Fruit fly (Drosophila melanogaster) whole organism, prepupa: ENCODE results near the gene wrd.

ENCODE experiments used
- Blimp-1 ChIP-seq: fragments of 200-800 bp; sonication (Bioruptor generic); optimal IDR thresholded peaks from 3 replicates; lab custom pipeline; 2017; ENCODE audit warnings: missing biosample characterization, missing genetic modification characterization, mild to moderate bottlenecking, moderate library complexity, missing genetic modification reagents
- CG10631 ChIP-seq: fragments of 200-800 bp; sonication (Bioruptor generic); optimal IDR thresholded peaks from 2 replicates; lab custom pipeline; 2016; ENCODE audit warnings: missing biosample characterization, missing genetic modification characterization
- CG10669 ChIP-seq: fragments of 200-800 bp; sonication (Bioruptor generic); optimal IDR thresholded peaks from 3 replicates; lab custom pipeline; 2018; ENCODE audit warnings: missing biosample characterization, mild to moderate bottlenecking, missing genetic modification characterization, moderate library complexity
- CG11902 ChIP-seq: fragments of 200-800 bp; sonication (Bioruptor generic); optimal IDR thresholded peaks from 3 replicates; lab custom pipeline; 2016; ENCODE audit warnings: missing biosample characterization, missing genetic modification characterization
- CG15336 ChIP-seq: fragments of 200-800 bp; sonication (Bioruptor generic); IDR thresholded peaks from 2 replicates; pipeline ENCODE4 v1.3.6; 2022; ENCODE audit warnings: missing biosample characterization, missing genetic modification characterization
- CG31627 ChIP-seq: fragments of 200-800 bp; sonication (Bioruptor generic); optimal IDR thresholded peaks from 3 replicates; lab custom pipeline; 2016; ENCODE audit warnings: missing biosample characterization, missing genetic modification characterization
- CG32006 ChIP-seq: fragments of 200-800 bp; sonication (Bioruptor generic); optimal IDR thresholded peaks from 3 replicates; lab custom pipeline; 2017; ENCODE audit warnings: missing biosample characterization, mild to moderate bottlenecking, missing genetic modification characterization
- CG34406 ChIP-seq: fragments of 200-800 bp; sonication (Bioruptor generic); optimal IDR thresholded peaks from 3 replicates; lab custom pipeline; 2016; ENCODE audit warnings: missing biosample characterization, missing genetic modification characterization
- CG3919 ChIP-seq: fragments of 200-800 bp; sonication (Bioruptor generic); optimal IDR thresholded peaks from 3 replicates; lab custom pipeline; 2016; ENCODE audit warnings: missing biosample characterization, missing genetic modification characterization
- CG4318 ChIP-seq: fragments of 200-800 bp; sonication (Bioruptor generic); optimal IDR thresholded peaks from 3 replicates; lab custom pipeline; 2017; ENCODE audit warnings: missing biosample characterization, mild to moderate bottlenecking, missing genetic modification characterization
- CG6163 ChIP-seq: fragments of 200-800 bp; sonication (Bioruptor generic); IDR thresholded peaks from 3 replicates; pipeline ENCODE4 v1.3.6; 2022; ENCODE audit warnings: missing biosample characterization, missing genetic modification characterization
- CG6276 ChIP-seq: fragments of 200-800 bp; sonication (Bioruptor generic); optimal IDR thresholded peaks from 2 replicates; lab custom pipeline; 2017; ENCODE audit warnings: missing biosample characterization, mild to moderate bottlenecking, missing genetic modification characterization
- CG6792 ChIP-seq: fragments of 200-800 bp; sonication (Bioruptor generic); optimal IDR thresholded peaks from 3 replicates; lab custom pipeline; 2016; ENCODE audit warnings: missing biosample characterization, missing genetic modification characterization
- CG6808 ChIP-seq: fragments of 200-800 bp; sonication (Bioruptor generic); optimal IDR thresholded peaks from 3 replicates; lab custom pipeline; 2017; ENCODE audit warnings: missing biosample characterization, missing genetic modification characterization, mild to moderate bottlenecking, moderate library complexity, missing genetic modification reagents
- CG6854 ChIP-seq: fragments of 200-800 bp; sonication (Bioruptor generic); optimal IDR thresholded peaks from 2 replicates; lab custom pipeline; 2017; ENCODE audit warnings: missing biosample characterization, mild to moderate bottlenecking, missing genetic modification characterization
- CG7368 ChIP-seq: fragments of 200-800 bp; sonication (Bioruptor generic); optimal IDR thresholded peaks from 3 replicates; lab custom pipeline; 2016; ENCODE audit warnings: missing biosample characterization, missing genetic modification characterization
- CG8319 ChIP-seq: fragments of 200-800 bp; sonication (Bioruptor generic); optimal IDR thresholded peaks from 3 replicates; lab custom pipeline; 2016; ENCODE audit warnings: missing biosample characterization, missing genetic modification characterization
- CG9139 ChIP-seq: fragments of 200-800 bp; sonication (Bioruptor generic); optimal IDR thresholded peaks from 3 replicates; lab custom pipeline; 2017; ENCODE audit warnings: missing biosample characterization, mild to moderate bottlenecking, missing genetic modification characterization
- Eip78C ChIP-seq: fragments of 200-800 bp; sonication (Bioruptor generic); peaks from one replicate; lab custom pipeline; 2016; ENCODE audit warnings: missing biosample characterization, missing genetic modification characterization
- Eip93F ChIP-seq: fragments of 200-800 bp; sonication (Bioruptor generic); optimal IDR thresholded peaks from 2 replicates; lab custom pipeline; 2016; ENCODE audit warnings: missing biosample characterization, mild to moderate bottlenecking, missing genetic modification characterization
- Ets21C ChIP-seq: fragments of 200-800 bp; sonication (Bioruptor generic); optimal IDR thresholded peaks from 3 replicates; lab custom pipeline; 2016; ENCODE audit warnings: missing biosample characterization, missing genetic modification characterization
- Ets96B ChIP-seq: fragments of 200-800 bp; optimal IDR thresholded peaks from 2 replicates; lab custom pipeline; 2019; ENCODE audit warnings: missing biosample characterization, mild to moderate bottlenecking, missing genetic modification characterization, moderate library complexity
- Gug ChIP-seq: fragments of 200-800 bp; sonication (Bioruptor generic); IDR thresholded peaks from 2 replicates; pipeline ENCODE4 v1.3.6; 2022; ENCODE audit warnings: missing biosample characterization, missing genetic modification characterization
- Hr38 ChIP-seq: sonication (Bioruptor generic); optimal IDR thresholded peaks from 2 replicates; lab custom pipeline; 2016; ENCODE audit warnings: missing biosample characterization, missing genetic modification characterization
- Hr39 ChIP-seq: fragments of 200-800 bp; sonication (Bioruptor generic); optimal IDR thresholded peaks from 2 replicates; lab custom pipeline; 2016; ENCODE audit warnings: missing biosample characterization, missing genetic modification characterization
- Met ChIP-seq: fragments of 200-800 bp; sonication (Bioruptor generic); optimal IDR thresholded peaks from 3 replicates; lab custom pipeline; 2016; ENCODE audit warnings: missing biosample characterization, missing genetic modification characterization
- Smox ChIP-seq: fragments of 200-800 bp; sonication (Bioruptor generic); optimal IDR thresholded peaks from 3 replicates; lab custom pipeline; 2016; ENCODE audit warnings: missing biosample characterization, missing genetic modification characterization
- Sox15 ChIP-seq: fragments of 200-800 bp; sonication (Bioruptor generic); optimal IDR thresholded peaks from 3 replicates; lab custom pipeline; 2016; ENCODE audit warnings: missing biosample characterization, missing genetic modification characterization
- acj6 ChIP-seq: fragments of 200-800 bp; sonication (Bioruptor generic); optimal IDR thresholded peaks from 3 replicates; lab custom pipeline; 2016; ENCODE audit warnings: missing biosample characterization, missing genetic modification characterization
- eg ChIP-seq: fragments of 200-800 bp; sonication (Bioruptor generic); IDR thresholded peaks from 3 replicates; pipeline ENCODE4 v1.3.6; 2022; ENCODE audit warnings: missing biosample characterization, missing genetic modification characterization
- fd59A ChIP-seq: fragments of 200-800 bp; sonication (Bioruptor generic); optimal IDR thresholded peaks from 2 replicates; lab custom pipeline; 2017; ENCODE audit warnings: missing biosample characterization, mild to moderate bottlenecking, missing genetic modification characterization, missing genetic modification reagents
- fd85E ChIP-seq: fragments of 200-800 bp; sonication (Bioruptor generic); optimal IDR thresholded peaks from 3 replicates; lab custom pipeline; 2016; ENCODE audit warnings: missing biosample characterization, missing genetic modification characterization
- fkh ChIP-seq: fragments of 200-800 bp; sonication (Bioruptor generic); optimal IDR thresholded peaks from 3 replicates; lab custom pipeline; 2017; ENCODE audit warnings: missing biosample characterization, mild to moderate bottlenecking, missing genetic modification characterization, moderate library complexity
- net ChIP-seq: fragments of 200-800 bp; sonication (Bioruptor generic); optimal IDR thresholded peaks from 3 replicates; lab custom pipeline; 2016; ENCODE audit warnings: missing biosample characterization, missing genetic modification characterization
- pdm3 ChIP-seq: fragments of 200-800 bp; sonication (Bioruptor generic); optimal IDR thresholded peaks from 3 replicates; lab custom pipeline; 2016; ENCODE audit warnings: missing biosample characterization, missing genetic modification characterization
- salr ChIP-seq, 2 experiments: fragments of 200-800 bp; sonication (Bioruptor generic); optimal IDR thresholded peaks; 3 replicates each; lab custom pipeline; 2016 to 2018; ENCODE audit warnings: missing biosample characterization in 2 of 2, missing genetic modification characterization in 2 of 2, mild to moderate bottlenecking in 1 of 2
- ss ChIP-seq, 2 experiments: fragments of 200-800 bp; sonication (Bioruptor generic); optimal IDR thresholded peaks; 2 replicates in 1 of 2; 3 replicates in 1 of 2; lab custom pipeline; 2017 to 2018; ENCODE audit warnings: mild to moderate bottlenecking in 2 of 2, missing biosample characterization in 2 of 2, missing genetic modification characterization in 2 of 2, moderate library complexity in 1 of 2
- vri ChIP-seq: fragments of 200-800 bp; sonication (Bioruptor generic); optimal IDR thresholded peaks from 3 replicates; lab custom pipeline; 2016; ENCODE audit warnings: missing biosample characterization, mild to moderate bottlenecking, missing genetic modification characterization

The wrd gene

DNA sequence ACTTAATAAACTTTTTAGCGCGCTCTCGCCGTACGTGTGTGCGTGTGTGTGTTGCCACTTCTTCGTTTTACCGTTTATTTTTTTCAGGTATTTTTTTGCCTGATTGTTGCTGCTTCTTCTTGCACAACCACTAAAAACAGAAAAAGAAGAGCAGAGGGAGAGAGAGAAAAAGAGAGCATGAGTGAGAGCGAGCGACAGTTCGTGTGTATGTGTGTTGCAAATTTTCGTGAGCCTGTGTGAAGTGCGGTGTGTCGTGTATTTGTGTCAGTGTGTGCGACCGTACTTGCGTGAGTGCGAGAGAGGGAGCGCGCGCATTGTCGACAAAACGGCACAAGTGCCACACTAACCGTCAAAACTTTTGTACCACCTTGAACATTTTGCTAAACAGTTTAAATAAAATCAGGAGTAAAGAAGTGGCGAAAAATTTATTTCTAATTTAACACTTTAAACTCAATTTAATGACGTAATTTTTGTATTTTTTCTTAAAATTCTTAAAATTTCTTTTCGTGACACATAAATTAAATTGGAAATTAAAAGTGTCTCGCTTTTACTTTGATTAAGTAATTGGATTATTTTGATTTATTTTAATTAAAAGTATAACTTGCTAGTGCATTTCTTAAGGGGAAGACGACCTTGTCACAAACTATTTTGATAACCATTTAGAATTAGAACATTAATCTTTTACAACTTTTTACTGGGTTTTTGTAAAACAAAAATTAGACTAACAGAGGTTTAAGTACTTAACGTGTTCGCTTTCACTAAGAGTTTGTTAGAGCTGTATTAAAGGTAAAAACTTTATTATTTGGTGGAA, 29.6 kb downstream of the wrd start (continued):
- peak; percentile 11 for TF ChIP-seq Blimp-1 (GFP tag; lab: Kevin White, UChicago)
- TF ChIP-seq pdm3 (GFP tag; lab: Kevin White, UChicago), result peak; percentile 65
- TF ChIP-seq Gug (GFP tag; lab: Robert Waterston, UW), result no peak
- TF ChIP-seq CG6163 (GFP tag; lab: Robert Waterston, UW), result no peak
- TF ChIP-seq fd85E (GFP tag; lab: Kevin White, UChicago), result peak; percentile 33
- TF ChIP-seq CG31627 (GFP tag; lab: Kevin White, UChicago), result peak; percentile 58
- TF ChIP-seq fd59A, result peak; percentile 34
- TF ChIP-seq net (GFP tag; lab: Kevin White, UChicago), result peak; percentile 81
- no peak for TF ChIP-seq Hr38 (GFP tag; lab: Kevin White, UChicago)
- TF ChIP-seq CG15336 (GFP tag; lab: Robert Waterston, UW), result no peak
- peak; percentile 53 for TF ChIP-seq acj6 (GFP tag; lab: Kevin White, UChicago)
- TF ChIP-seq Sox15, result peak; percentile 49
- peak; percentile 62 for TF ChIP-seq Met (GFP tag; lab: Kevin White, UChicago)
- peak; percentile 17 for TF ChIP-seq fkh
- TF ChIP-seq CG4318 (GFP tag; lab: Kevin White, UChicago), result peak; percentile 53
- TF ChIP-seq Eip78C (GFP tag; lab: Kevin White, UChicago), result peak; percentile 88
- TF ChIP-seq Ets21C, result peak; percentile 41
- peak; percentile 64 to 75 for TF ChIP-seq salr (GFP tag; optimal IDR thresholded peaks at IDR 0.05; lab: Kevin White, UChicago)
- TF ChIP-seq CG11902, result peak; percentile 30
- peak; percentile 25 for TF ChIP-seq CG6792 (GFP tag; lab: Kevin White, UChicago)
- peak; percentile 77 for TF ChIP-seq vri
- TF ChIP-seq CG7368 (GFP tag; lab: Kevin White, UChicago), result peak; percentile 10
- TF ChIP-seq Smox, result peak; percentile 63
- peak; percentile 84 for TF ChIP-seq Ets96B (tag; lab: Kevin White, UChicago)
- TF ChIP-seq CG34406 (GFP tag; lab: Kevin White, UChicago), result peak; percentile 23
- peak; percentile 96 for TF ChIP-seq CG6276 (GFP tag; lab: Kevin White, UChicago)
- TF ChIP-seq CG9139, result peak; percentile 92
- peak; percentile 21 for TF ChIP-seq CG3919
- peak; percentile 86 for TF ChIP-seq CG6854
- peak; percentile 86 for TF ChIP-seq CG6808
- TF ChIP-seq CG8319 (GFP tag; lab: Kevin White, UChicago), result no peak
- TF ChIP-seq CG10631 (GFP tag; lab: Kevin White, UChicago), result peak; percentile 68
- TF ChIP-seq CG32006, result peak; percentile 67
- peak; percentile 65 for TF ChIP-seq CG10669 (GFP tag; lab: Kevin White, UChicago)
- TF ChIP-seq eg (GFP tag; lab: Robert Waterston, UW), result no peak
- TF ChIP-seq, all 60 proteins: peak for 51

DNA sequence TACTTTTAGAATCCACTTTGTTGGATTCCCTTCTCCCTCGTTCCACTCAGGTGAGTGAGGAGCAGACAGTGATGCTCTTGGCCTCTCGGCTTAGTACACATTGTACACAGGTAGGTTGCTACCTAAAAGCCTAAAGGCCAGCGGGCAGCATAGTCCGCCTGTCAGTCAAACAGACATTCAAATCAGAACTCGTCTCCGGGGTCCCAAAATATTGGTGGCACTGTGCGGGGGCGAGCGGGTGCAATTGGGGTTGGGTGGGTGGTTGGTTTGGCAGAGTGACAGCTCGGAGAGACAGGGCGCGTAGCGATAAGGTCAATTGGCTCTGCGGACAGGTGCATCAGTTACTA, 30.2 kb downstream of the wrd start:
- TF ChIP-seq CG3919, result no peak
- TF ChIP-seq Hr39 (GFP tag; lab: Kevin White, UChicago), result no peak
- TF ChIP-seq CG31627 (GFP tag; lab: Kevin White, UChicago), result no peak
- TF ChIP-seq Ets21C, result no peak
- TF ChIP-seq CG7368 (GFP tag; lab: Kevin White, UChicago), result no peak
- TF ChIP-seq Gug (GFP tag; lab: Robert Waterston, UW), result no peak
- no peak for TF ChIP-seq vri
- no peak for TF ChIP-seq Eip93F
- no peak for TF ChIP-seq eg (GFP tag; lab: Robert Waterston, UW)
- no peak for TF ChIP-seq ss (GFP tag; optimal IDR thresholded peaks at IDR 0.05; lab: Kevin White, UChicago)
